Fruit fly (Drosophila melanogaster): ENCODE data around the gene Orct2.

DNA sequence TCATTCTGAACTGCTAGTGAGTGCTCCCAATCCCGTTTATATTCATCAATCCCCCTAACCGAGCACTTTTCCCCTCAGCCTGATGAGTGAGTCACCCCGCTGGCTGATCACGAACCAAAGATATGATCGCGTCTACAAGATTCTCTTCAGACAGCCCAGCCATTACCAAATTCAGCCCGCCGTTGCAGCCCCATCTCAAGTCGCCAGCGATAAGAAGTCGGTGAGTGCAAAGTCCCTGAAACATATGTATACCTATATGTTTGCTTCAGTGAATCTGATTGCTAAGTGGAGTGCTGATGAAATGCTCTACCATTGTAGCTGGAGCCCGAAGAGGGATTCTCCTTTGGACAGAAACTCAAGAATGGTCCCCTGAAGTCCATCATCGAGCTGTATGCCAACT, 14.3 kb downstream of the Orct2 start:
- no peak for TF ChIP-seq tj (GFP tag; optimal IDR thresholded peaks at IDR 0.05)
- TF ChIP-seq kay (GFP tag; ENCODE audit: borderline replicate concordance), result no peak
- TF ChIP-seq CG33017 (tag; optimal IDR thresholded peaks at IDR 0.05), result no peak
- TF ChIP-seq Mnt (GFP tag; optimal IDR thresholded peaks at IDR 0.05), result no peak
- TF ChIP-seq CG1620 (GFP tag; optimal IDR thresholded peaks at IDR 0.05), result no peak
- TF ChIP-seq CG7045 (GFP tag; optimal IDR thresholded peaks at IDR 0.05), result no peak
- TF ChIP-seq CG14711 (tag; optimal IDR thresholded peaks at IDR 0.05), result no peak
- no peak for TF ChIP-seq ovo (GFP tag; optimal IDR thresholded peaks at IDR 0.05)
- TF ChIP-seq pad (GFP tag; optimal IDR thresholded peaks at IDR 0.05), result no peak
- no peak for TF ChIP-seq CG12768 (GFP tag; optimal IDR thresholded peaks at IDR 0.05)
